Fruit fly (Drosophila melanogaster) whole organism, embryonic: Measurements from ENCODE around the gene CG11710.

Experiments
- CG13123 ChIP-seq: fragments of 200-800 bp; sonication (Bioruptor generic); optimal IDR thresholded peaks from 2 replicates; lab custom pipeline; 2016; ENCODE audit warnings: missing biosample characterization, missing genetic modification characterization
- CG13287 ChIP-seq: fragments of 200-800 bp; sonication (Bioruptor generic); IDR thresholded peaks from 2 replicates; pipeline ENCODE4 v1.3.6; 2022; ENCODE audit warnings: missing biosample characterization, missing genetic modification characterization; ENCODE audit not compliant: partially characterized antibody
- CG14710 ChIP-seq: fragments of 200-800 bp; sonication (Bioruptor generic); optimal IDR thresholded peaks from 3 replicates; lab custom pipeline; 2019; ENCODE audit warnings: missing biosample characterization, mild to moderate bottlenecking, missing genetic modification characterization, moderate library complexity
- CG1529 ChIP-seq: fragments of 200-800 bp; sonication (Bioruptor generic); optimal IDR thresholded peaks from 3 replicates; lab custom pipeline; 2018; ENCODE audit warnings: missing biosample characterization, missing genetic modification characterization
- CG16813 ChIP-seq: fragments of 200-800 bp; sonication (Bioruptor generic); IDR thresholded peaks from 3 replicates; pipeline ENCODE4 v1.3.6; 2022; ENCODE audit warnings: missing biosample characterization, missing genetic modification characterization; ENCODE audit not compliant: partially characterized antibody
- CG18262 ChIP-seq: fragments of 200-800 bp; optimal IDR thresholded peaks from 3 replicates; lab custom pipeline; 2019; ENCODE audit warnings: missing biosample characterization, mild to moderate bottlenecking, missing genetic modification characterization, moderate library complexity
- CG2120 ChIP-seq: fragments of 200-800 bp; sonication (Bioruptor generic); optimal IDR thresholded peaks from 3 replicates; lab custom pipeline; 2016; ENCODE audit warnings: missing biosample characterization, missing genetic modification characterization
- CG2889 ChIP-seq: fragments of 200-800 bp; sonication (Bioruptor generic); IDR thresholded peaks from 3 replicates; pipeline ENCODE4 v1.3.6; 2022; ENCODE audit warnings: missing biosample characterization, missing genetic modification characterization
- CG32772 ChIP-seq: fragments of 200-800 bp; sonication (Bioruptor generic); IDR thresholded peaks from 2 replicates; pipeline ENCODE4 v1.3.6; 2022; ENCODE audit warnings: missing biosample characterization, missing genetic modification characterization
- CG3281 ChIP-seq: fragments of 200-800 bp; sonication (Bioruptor generic); optimal IDR thresholded peaks from 3 replicates; lab custom pipeline; 2017; ENCODE audit warnings: missing biosample characterization, mild to moderate bottlenecking, missing genetic modification characterization
- CG34224 ChIP-seq: fragments of 200-800 bp; sonication (Bioruptor generic); IDR thresholded peaks from 3 replicates; pipeline ENCODE4 v1.3.6; 2022; ENCODE audit warnings: missing biosample characterization, missing genetic modification characterization; ENCODE audit not compliant: partially characterized antibody
- CG34422 ChIP-seq: fragments of 200-800 bp; sonication (Bioruptor generic); IDR thresholded peaks from 3 replicates; pipeline ENCODE4 v1.3.6; 2022; ENCODE audit warnings: missing biosample characterization, missing genetic modification characterization
- CG4282 ChIP-seq: fragments of 200-800 bp; sonication (Bioruptor generic); optimal IDR thresholded peaks from 2 replicates; lab custom pipeline; 2016; ENCODE audit warnings: missing biosample characterization, missing genetic modification characterization
- CG4424 ChIP-seq: fragments of 200-800 bp; sonication (Bioruptor generic); optimal IDR thresholded peaks from 3 replicates; lab custom pipeline; 2016; ENCODE audit warnings: missing biosample characterization, missing genetic modification characterization
- CG4854 ChIP-seq: fragments of 200-800 bp; sonication (Bioruptor generic); optimal IDR thresholded peaks from 2 replicates; lab custom pipeline; 2016; ENCODE audit warnings: missing biosample characterization, missing genetic modification characterization, inconsistent platforms
- CG6791 ChIP-seq: fragments of 200-800 bp; sonication (Bioruptor generic); IDR thresholded peaks from 3 replicates; pipeline ENCODE4 v1.3.6; 2022; ENCODE audit warnings: missing biosample characterization, missing genetic modification characterization; ENCODE audit not compliant: partially characterized antibody
- CG8924 ChIP-seq: fragments of 200-800 bp; optimal IDR thresholded peaks from 3 replicates; lab custom pipeline; 2019; ENCODE audit warnings: missing biosample characterization, mild to moderate bottlenecking, missing genetic modification characterization, moderate library complexity
- CG8944 ChIP-seq: fragments of 200-800 bp; sonication (Bioruptor generic); optimal IDR thresholded peaks from 3 replicates; lab custom pipeline; 2016; ENCODE audit warnings: missing biosample characterization, missing genetic modification characterization
- CHES-1-like ChIP-seq: fragments of 200-800 bp; sonication (Bioruptor generic); optimal IDR thresholded peaks from 2 replicates; lab custom pipeline; 2016; ENCODE audit warnings: missing biosample characterization, missing genetic modification characterization
- CrebB ChIP-seq: fragments of 200-800 bp; sonication (Bioruptor generic); optimal IDR thresholded peaks from 3 replicates; lab custom pipeline; 2018; ENCODE audit warnings: missing biosample characterization, mild to moderate bottlenecking, missing genetic modification characterization
- E2f2 ChIP-seq: fragments of 200-800 bp; sonication (Bioruptor generic); IDR thresholded peaks from 2 replicates; pipeline ENCODE4 v1.3.6; 2022; ENCODE audit warnings: missing biosample characterization, missing genetic modification characterization
- Ets97D ChIP-seq: fragments of 200-800 bp; sonication (Bioruptor generic); optimal IDR thresholded peaks from 3 replicates; lab custom pipeline; 2016; ENCODE audit warnings: missing biosample characterization, missing genetic modification characterization
- HLHmδ ChIP-seq: fragments of 200-800 bp; sonication (Bioruptor generic); optimal IDR thresholded peaks from 2 replicates; lab custom pipeline; 2018; ENCODE audit warnings: missing biosample characterization, mild to moderate bottlenecking, missing genetic modification characterization, moderate library complexity
- Hmr ChIP-seq: fragments of 200-800 bp; sonication (Bioruptor generic); optimal IDR thresholded peaks from 3 replicates; lab custom pipeline; 2017; ENCODE audit warnings: mild to moderate bottlenecking, missing biosample characterization, missing genetic modification reagents, missing genetic modification characterization
- Hmx ChIP-seq: fragments of 200-800 bp; sonication (Bioruptor generic); optimal IDR thresholded peaks from 2 replicates; lab custom pipeline; 2016; ENCODE audit warnings: missing biosample characterization, missing genetic modification characterization
- MBD-R2 ChIP-seq: fragments of 200-800 bp; sonication (Bioruptor generic); IDR thresholded peaks from 2 replicates; pipeline ENCODE4 v1.3.6; 2022; ENCODE audit warnings: missing biosample characterization, missing genetic modification characterization
- MESR4 ChIP-seq: fragments of 200-800 bp; sonication (Bioruptor generic); optimal IDR thresholded peaks from 2 replicates; lab custom pipeline; 2018; ENCODE audit warnings: missing biosample characterization, mild to moderate bottlenecking, missing genetic modification characterization, moderate library complexity
- Meics ChIP-seq: fragments of 200-800 bp; sonication (Bioruptor generic); optimal IDR thresholded peaks from 2 replicates; lab custom pipeline; 2017; ENCODE audit warnings: missing biosample characterization, mild to moderate bottlenecking, missing genetic modification characterization
- NfI ChIP-seq: fragments of 200-800 bp; sonication (Bioruptor generic); optimal IDR thresholded peaks from 3 replicates; lab custom pipeline; 2018; ENCODE audit warnings: missing biosample characterization, mild to moderate bottlenecking, missing genetic modification characterization, moderate library complexity
- Opbp ChIP-seq: fragments of 200-800 bp; sonication (Bioruptor generic); IDR thresholded peaks from 3 replicates; pipeline ENCODE4 v1.3.6; 2022; ENCODE audit warnings: missing biosample characterization, missing genetic modification characterization; ENCODE audit not compliant: partially characterized antibody
- Scr ChIP-seq: fragments of 200-800 bp; sonication (Bioruptor generic); IDR thresholded peaks from 2 replicates; pipeline ENCODE4 v1.3.6; 2022; ENCODE audit warnings: missing biosample characterization, missing genetic modification characterization; ENCODE audit not compliant: partially characterized antibody
- Sry-β ChIP-seq: fragments of 200-800 bp; sonication (Bioruptor generic); optimal IDR thresholded peaks from 2 replicates; lab custom pipeline; 2018; ENCODE audit warnings: missing biosample characterization, mild to moderate bottlenecking, missing genetic modification characterization, moderate library complexity
- Vsx1 ChIP-seq: fragments of 200-800 bp; sonication (Bioruptor generic); optimal IDR thresholded peaks from 2 replicates; lab custom pipeline; 2017; ENCODE audit warnings: missing biosample characterization, mild to moderate bottlenecking, missing genetic modification characterization, missing genetic modification reagents
- amos ChIP-seq: fragments of 200-800 bp; sonication (Bioruptor generic); IDR thresholded peaks from 2 replicates; pipeline ENCODE4 v1.3.6; 2022; ENCODE audit warnings: missing biosample characterization, missing genetic modification characterization; ENCODE audit not compliant: partially characterized antibody
- ase ChIP-seq: fragments of 200-800 bp; sonication (Bioruptor generic); IDR thresholded peaks from 3 replicates; pipeline ENCODE4 v1.3.6; 2022; ENCODE audit warnings: missing biosample characterization, missing genetic modification characterization
- ato ChIP-seq: fragments of 200-800 bp; sonication (Bioruptor generic); IDR thresholded peaks from 2 replicates; pipeline ENCODE4 v1.3.6; 2022; ENCODE audit warnings: missing biosample characterization, missing genetic modification characterization; ENCODE audit not compliant: partially characterized antibody
- bigmax ChIP-seq: fragments of 200-800 bp; sonication (Bioruptor generic); optimal IDR thresholded peaks from 2 replicates; lab custom pipeline; 2018; ENCODE audit warnings: missing biosample characterization, mild to moderate bottlenecking, missing genetic modification characterization
- bowl ChIP-seq: fragments of 200-800 bp; sonication (Bioruptor generic); IDR thresholded peaks from 2 replicates; pipeline ENCODE4 v1.3.6; 2022; ENCODE audit warnings: missing biosample characterization, missing genetic modification characterization
- crp ChIP-seq, 2 experiments: fragments of 200-800 bp; sonication (Bioruptor generic); optimal IDR thresholded peaks; 2 replicates in 1 of 2; 3 replicates in 1 of 2; lab custom pipeline; 2017; ENCODE audit warnings: missing biosample characterization in 2 of 2, missing genetic modification characterization in 2 of 2, mild to moderate bottlenecking in 1 of 2, moderate library complexity in 1 of 2
- dan ChIP-seq: fragments of 200-800 bp; sonication (Bioruptor generic); IDR thresholded peaks from 2 replicates; pipeline ENCODE4 v1.3.6; 2022; ENCODE audit warnings: missing biosample characterization, missing genetic modification characterization
- fu2 ChIP-seq: fragments of 200-800 bp; sonication (Bioruptor generic); optimal IDR thresholded peaks from 2 replicates; lab custom pipeline; 2016; ENCODE audit warnings: missing biosample characterization, missing genetic modification characterization
- gsb ChIP-seq: fragments of 200-800 bp; sonication (Bioruptor generic); IDR thresholded peaks from 2 replicates; pipeline ENCODE4 v1.3.6; 2022; ENCODE audit warnings: missing biosample characterization, missing genetic modification characterization
- kah ChIP-seq: fragments of 200-800 bp; sonication (Bioruptor generic); optimal IDR thresholded peaks from 2 replicates; lab custom pipeline; 2018; ENCODE audit warnings: missing biosample characterization, mild to moderate bottlenecking, missing genetic modification characterization
- lmd ChIP-seq: fragments of 200-800 bp; sonication (Bioruptor generic); IDR thresholded peaks from 2 replicates; pipeline ENCODE4 v1.3.6; 2022; ENCODE audit warnings: missing biosample characterization, missing genetic modification characterization
- lola ChIP-seq, 3 experiments: fragments of >200 bp in 2 of 3; fragments of 200-800 bp in 1 of 3; sonication (Bioruptor generic) in 1 of 3; optimal IDR thresholded peaks; 2 replicates each; lab custom pipeline; 2017 to 2019; ENCODE audit warnings: missing biosample characterization in 3 of 3, missing genetic modification characterization in 3 of 3, mild to moderate bottlenecking in 1 of 3, moderate library complexity in 1 of 3
- scrt ChIP-seq: fragments of 200-800 bp; sonication (Bioruptor generic); optimal IDR thresholded peaks from 2 replicates; lab custom pipeline; 2018; ENCODE audit warnings: missing biosample characterization, mild to moderate bottlenecking, missing genetic modification characterization, moderate library complexity
- sens ChIP-seq: fragments of 200-800 bp; sonication (Bioruptor generic); peaks from one replicate; lab custom pipeline; 2016; ENCODE audit warnings: missing biosample characterization, missing genetic modification characterization
- sima ChIP-seq: fragments of 200-800 bp; sonication (Bioruptor generic); optimal IDR thresholded peaks from 2 replicates; lab custom pipeline; 2016; ENCODE audit warnings: missing biosample characterization, missing genetic modification characterization
- sqz ChIP-seq: fragments of 200-800 bp; sonication (Bioruptor generic); optimal IDR thresholded peaks from 3 replicates; lab custom pipeline; 2018; ENCODE audit warnings: missing biosample characterization, mild to moderate bottlenecking, missing genetic modification characterization
- stwl ChIP-seq: fragments of 200-800 bp; sonication (Bioruptor generic); optimal IDR thresholded peaks from 3 replicates; lab custom pipeline; 2018; ENCODE audit warnings: missing biosample characterization, mild to moderate bottlenecking, missing genetic modification characterization, moderate library complexity
- tap ChIP-seq: fragments of 200-800 bp; optimal IDR thresholded peaks from 3 replicates; lab custom pipeline; 2019; ENCODE audit warnings: missing biosample characterization, mild to moderate bottlenecking, missing genetic modification characterization, moderate library complexity

CG11710 gene

dm6 chrX:20426818-20427217, 2.7 kb downstream of the CG11710 start, which contains the start of gene CG15456 (continued):
- TF ChIP-seq CG13287 (peak; percentile 78), CG6791 (GFP tag; lab: Robert Waterston, UW) (peak; percentile 52; the same call in 1 of the 3 replicates), CG8924 (tag; lab: Kevin White, UChicago) (no peak), Scr (peak; percentile 48), CG16813 (GFP tag; lab: Robert Waterston, UW) (peak; percentile 64), amos (GFP tag; lab: Robert Waterston, UW) (peak; percentile 44; the same call in 1 of the 2 replicates), CG2120 (no peak), E2f2 (peak; percentile 90), sens (GFP tag; lab: Kevin White, UChicago) (peak; percentile 78), MESR4 (peak; percentile 46), stwl (tag; lab: Kevin White, UChicago) (peak; percentile 38), sqz (GFP tag; lab: Kevin White, UChicago) (no peak), CG14710 (tag; lab: Kevin White, UChicago) (peak; percentile 10), Opbp (GFP tag; lab: Robert Waterston, UW) (peak; percentile 73; the same call in 2 of the 3 replicates), NfI (GFP tag; lab: Kevin White, UChicago) (no peak), MBD-R2 (GFP tag; lab: Robert Waterston, UW) (peak; percentile 76), CG32772 (GFP tag; lab: Robert Waterston, UW) (no peak), kah (no peak), Hmx (no peak), crp (GFP tag; optimal IDR thresholded peaks at IDR 0.05; lab: Kevin White, UChicago) (peak; percentile 40 to 89), CG1529 (GFP tag; lab: Kevin White, UChicago) (no peak), ato (peak; percentile 88)
- TF ChIP-seq, all 482 proteins: peak for 30

- TF ChIP-seq CHES-1-like (GFP tag; lab: Kevin White, UChicago): no peak
- TF ChIP-seq CG4854 (GFP tag; lab: Kevin White, UChicago): no peak
- TF ChIP-seq CG4282: no peak
- TF ChIP-seq CG2889 (GFP tag; lab: Robert Waterston, UW): no peak
- no peak for TF ChIP-seq Meics
- no peak for TF ChIP-seq Vsx1 (GFP tag; lab: Kevin White, UChicago)
- no peak for TF ChIP-seq fu2
- no peak for TF ChIP-seq tap (tag; lab: Kevin White, UChicago)
- TF ChIP-seq CG18262 (tag; lab: Kevin White, UChicago): no peak
- no peak for TF ChIP-seq dan
- TF ChIP-seq lmd: peak; percentile 19; the same call in 1 of the 2 replicates
- TF ChIP-seq bowl: no peak
- no peak for TF ChIP-seq CrebB (tag; lab: Kevin White, UChicago)
- TF ChIP-seq CG34422: no peak
- no peak for TF ChIP-seq HLHmδ
- peak; percentile 41 for TF ChIP-seq CG8944
- no peak for TF ChIP-seq CG3281 (GFP tag; lab: Kevin White, UChicago)
- peak; percentile 14 for TF ChIP-seq CG4424 (GFP tag; lab: Kevin White, UChicago)
- TF ChIP-seq Sry-β: no peak
- no peak for TF ChIP-seq gsb
- peak; percentile 30 for TF ChIP-seq Ets97D (GFP tag; lab: Kevin White, UChicago)
- TF ChIP-seq CG34224 (GFP tag; lab: Robert Waterston, UW): peak; percentile 83
- no peak for TF ChIP-seq Hmr
- no peak for TF ChIP-seq ase (GFP tag; lab: Robert Waterston, UW)
- TF ChIP-seq lola (GFP tag; optimal IDR thresholded peaks at IDR 0.05; lab: Kevin White, UChicago): peak in 1 of 3 experiments; percentile 29
- no peak for TF ChIP-seq bigmax (GFP tag; lab: Kevin White, UChicago)
- TF ChIP-seq CG13123: no peak
- TF ChIP-seq sima (GFP tag; lab: Kevin White, UChicago): no peak
- TF ChIP-seq scrt: no peak
These were observed 5.7 kb downstream of the CG11710 start, which contains the start of the genes Pp4-19C and cactin for dm6 chrX:20423747-20424165. Gene Pp4-19C (minus strand): TSS chrX:20424002. Gene cactin (plus strand): TSS chrX:20424069.
